Fruit fly (Drosophila melanogaster) whole organism, embryonic: Measurements from ENCODE around the gene Slu7.
A peak's percentile ranks its signal among the peaks of the same experiment; 100 is the strongest.

Experiments used
- Adf1 ChIP-seq: fragments of 200-800 bp; sonication (Bioruptor generic); IDR thresholded peaks from 2 replicates; pipeline ENCODE4 v1.3.6; 2022; ENCODE audit warnings: missing biosample characterization, missing genetic modification characterization
- Atf-2 ChIP-seq: fragments of 200-800 bp; sonication (Bioruptor generic); optimal IDR thresholded peaks from 2 replicates; lab custom pipeline; 2016; ENCODE audit warnings: missing biosample characterization, missing genetic modification characterization
- Bgb ChIP-seq: fragments of 200-800 bp; sonication (Bioruptor generic); IDR thresholded peaks from 2 replicates; pipeline ENCODE4 v1.3.6; 2022; ENCODE audit warnings: missing biosample characterization, missing genetic modification characterization; ENCODE audit not compliant: partially characterized antibody
- Blimp-1 ChIP-seq: fragments of 200-800 bp; sonication (Bioruptor generic); optimal IDR thresholded peaks from 3 replicates; lab custom pipeline; 2018; ENCODE audit warnings: missing biosample characterization, missing genetic modification characterization, mild to moderate bottlenecking, moderate library complexity, missing genetic modification reagents
- CG10366 ChIP-seq: fragments of 200-800 bp; sonication (Bioruptor generic); IDR thresholded peaks from 2 replicates; pipeline ENCODE4 v1.3.6; 2022; ENCODE audit warnings: missing biosample characterization, missing genetic modification characterization
- CG11695 ChIP-seq: fragments of 200-800 bp; sonication (Bioruptor generic); IDR thresholded peaks from 3 replicates; pipeline ENCODE4 v1.3.6; 2022; ENCODE audit warnings: missing biosample characterization, missing genetic modification characterization
- CG12071 ChIP-seq: fragments of 200-800 bp; sonication (Bioruptor generic); optimal IDR thresholded peaks from 3 replicates; lab custom pipeline; 2018; ENCODE audit warnings: missing biosample characterization, mild to moderate bottlenecking, missing genetic modification characterization
- CG12299 ChIP-seq: fragments of 200-800 bp; sonication (Bioruptor generic); optimal IDR thresholded peaks from 2 replicates; lab custom pipeline; 2018; ENCODE audit warnings: missing biosample characterization, mild to moderate bottlenecking, missing genetic modification characterization
- CG12769 ChIP-seq: fragments of 200-800 bp; sonication (Bioruptor generic); optimal IDR thresholded peaks from 2 replicates; lab custom pipeline; 2019; ENCODE audit warnings: missing biosample characterization, mild to moderate bottlenecking, missing genetic modification characterization, moderate library complexity
- CG1529 ChIP-seq: fragments of 200-800 bp; sonication (Bioruptor generic); optimal IDR thresholded peaks from 3 replicates; lab custom pipeline; 2018; ENCODE audit warnings: missing biosample characterization, missing genetic modification characterization
- CG1603 ChIP-seq: fragments of 200-800 bp; sonication (Bioruptor generic); optimal IDR thresholded peaks from 2 replicates; lab custom pipeline; 2019; ENCODE audit warnings: missing biosample characterization, mild to moderate bottlenecking, missing genetic modification characterization, moderate library complexity
- CG1647 ChIP-seq: fragments of 200-800 bp; sonication (Bioruptor generic); optimal IDR thresholded peaks from 3 replicates; lab custom pipeline; 2016; ENCODE audit warnings: missing biosample characterization, missing genetic modification characterization
- CG16863 ChIP-seq: fragments of 200-800 bp; sonication (Bioruptor generic); optimal IDR thresholded peaks from 3 replicates; lab custom pipeline; 2016; ENCODE audit warnings: missing biosample characterization, missing genetic modification characterization
- CG2116 ChIP-seq: fragments of 200-800 bp; sonication (Bioruptor generic); optimal IDR thresholded peaks from 3 replicates; lab custom pipeline; 2018; ENCODE audit warnings: missing biosample characterization, mild to moderate bottlenecking, missing genetic modification characterization
- CG2129 ChIP-seq: fragments of 200-800 bp; sonication (Bioruptor generic); IDR thresholded peaks from 2 replicates; pipeline ENCODE4 v1.3.6; 2022; ENCODE audit warnings: missing biosample characterization, missing genetic modification characterization; ENCODE audit not compliant: partially characterized antibody
- CG2875 ChIP-seq: fragments of 200-800 bp; sonication (Bioruptor generic); optimal IDR thresholded peaks from 2 replicates; lab custom pipeline; 2017; ENCODE audit warnings: missing biosample characterization, mild to moderate bottlenecking, missing genetic modification characterization, missing genetic modification reagents
- CG30020 ChIP-seq: fragments of 200-800 bp; optimal IDR thresholded peaks from 2 replicates; lab custom pipeline; 2019; ENCODE audit warnings: missing biosample characterization, mild to moderate bottlenecking, missing genetic modification characterization, moderate library complexity
- CG34422 ChIP-seq: fragments of 200-800 bp; sonication (Bioruptor generic); IDR thresholded peaks from 3 replicates; pipeline ENCODE4 v1.3.6; 2022; ENCODE audit warnings: missing biosample characterization, missing genetic modification characterization
- CG4730 ChIP-seq: fragments of 200-800 bp; sonication (Bioruptor generic); IDR thresholded peaks from 2 replicates; pipeline ENCODE4 v1.3.6; 2022; ENCODE audit warnings: missing biosample characterization, missing genetic modification characterization
- CG8359 ChIP-seq: fragments of 200-800 bp; sonication (Bioruptor generic); optimal IDR thresholded peaks from 2 replicates; lab custom pipeline; 2017; ENCODE audit warnings: missing biosample characterization, mild to moderate bottlenecking, missing genetic modification characterization, borderline replicate concordance
- E2f2 ChIP-seq: fragments of 200-800 bp; sonication (Bioruptor generic); IDR thresholded peaks from 2 replicates; pipeline ENCODE4 v1.3.6; 2022; ENCODE audit warnings: missing biosample characterization, missing genetic modification characterization
- Elba2 ChIP-seq: fragments of 200-800 bp; sonication (Bioruptor generic); optimal IDR thresholded peaks from 3 replicates; lab custom pipeline; 2016; ENCODE audit warnings: missing biosample characterization, missing genetic modification characterization
- Ets65A ChIP-seq: fragments of 200-800 bp; sonication (Bioruptor generic); peaks from one replicate; lab custom pipeline; 2016; ENCODE audit warnings: missing biosample characterization, missing genetic modification characterization
- HLHmδ ChIP-seq: fragments of 200-800 bp; sonication (Bioruptor generic); optimal IDR thresholded peaks from 2 replicates; lab custom pipeline; 2018; ENCODE audit warnings: missing biosample characterization, mild to moderate bottlenecking, missing genetic modification characterization, moderate library complexity
- Hr3 ChIP-seq: fragments of 200-800 bp; sonication (Bioruptor generic); optimal IDR thresholded peaks from 3 replicates; lab custom pipeline; 2016; ENCODE audit warnings: missing biosample characterization, missing genetic modification characterization
- Kr ChIP-seq: fragments of 200-800 bp; sonication (Bioruptor generic); optimal IDR thresholded peaks from 2 replicates; lab custom pipeline; 2017; ENCODE audit warnings: missing biosample characterization, mild to moderate bottlenecking, missing genetic modification characterization
- Mad ChIP-seq: fragments of 200-800 bp; sonication (Bioruptor generic); optimal IDR thresholded peaks from 2 replicates; lab custom pipeline; 2016; ENCODE audit warnings: missing biosample characterization, missing genetic modification characterization
- Side ChIP-seq: fragments of 200-800 bp; sonication (Bioruptor generic); optimal IDR thresholded peaks from 2 replicates; lab custom pipeline; 2016; ENCODE audit warnings: missing biosample characterization, missing genetic modification characterization
- Stat92E ChIP-seq, 3 experiments: fragments of >200 bp in 2 of 3; fragments of 200-800 bp in 1 of 3; sonication (Bioruptor generic) in 1 of 3; optimal IDR thresholded peaks; 2 replicates each; lab custom pipeline; 2017 to 2019; ENCODE audit warnings: missing biosample characterization in 3 of 3, missing genetic modification characterization in 3 of 3, mild to moderate bottlenecking in 1 of 3, moderate library complexity in 1 of 3
- aop ChIP-seq: fragments of 200-800 bp; sonication (Bioruptor generic); IDR thresholded peaks from 2 replicates; pipeline ENCODE4 v1.3.6; 2022; ENCODE audit warnings: missing biosample characterization, missing genetic modification characterization
- ash1 ChIP-seq: fragments of 200-800 bp; sonication (Bioruptor generic); optimal IDR thresholded peaks from 2 replicates; lab custom pipeline; 2018; ENCODE audit warnings: missing biosample characterization, mild to moderate bottlenecking, missing genetic modification characterization
- cg ChIP-seq: fragments of 200-800 bp; sonication (Bioruptor generic); optimal IDR thresholded peaks from 3 replicates; lab custom pipeline; 2019; ENCODE audit warnings: missing biosample characterization, mild to moderate bottlenecking, missing genetic modification characterization, moderate library complexity
- ci ChIP-seq: fragments of 200-800 bp; sonication (Bioruptor generic); IDR thresholded peaks from 3 replicates; pipeline ENCODE4 v1.3.6; 2022; ENCODE audit warnings: missing biosample characterization, missing genetic modification characterization
- exex ChIP-seq: fragments of 200-800 bp; sonication (Bioruptor generic); optimal IDR thresholded peaks from 4 replicates; lab custom pipeline; 2018; ENCODE audit warnings: missing biosample characterization, mild to moderate bottlenecking, missing genetic modification characterization, moderate library complexity
- fd96Cb ChIP-seq: fragments of 200-800 bp; sonication (Bioruptor generic); optimal IDR thresholded peaks from 2 replicates; lab custom pipeline; 2018; ENCODE audit warnings: missing biosample characterization, mild to moderate bottlenecking, missing genetic modification characterization, moderate library complexity
- grau ChIP-seq: fragments of 200-800 bp; optimal IDR thresholded peaks from 3 replicates; lab custom pipeline; 2019; ENCODE audit warnings: missing biosample characterization, mild to moderate bottlenecking, missing genetic modification characterization, moderate library complexity
- hth ChIP-seq: fragments of >200 bp; optimal IDR thresholded peaks from 2 replicates; lab custom pipeline; 2017; ENCODE audit warnings: inconsistent platforms
- lmd ChIP-seq: fragments of 200-800 bp; sonication (Bioruptor generic); IDR thresholded peaks from 2 replicates; pipeline ENCODE4 v1.3.6; 2022; ENCODE audit warnings: missing biosample characterization, missing genetic modification characterization
- maf-S ChIP-seq: fragments of 200-800 bp; sonication (Bioruptor generic); optimal IDR thresholded peaks from 2 replicates; lab custom pipeline; 2016; ENCODE audit warnings: missing biosample characterization, missing genetic modification characterization
- nom ChIP-seq: fragments of 200-800 bp; sonication (Bioruptor generic); optimal IDR thresholded peaks from 2 replicates; lab custom pipeline; 2017; ENCODE audit warnings: missing biosample characterization, missing genetic modification characterization, mild to moderate bottlenecking, moderate library complexity, missing genetic modification reagents
- pan ChIP-seq, 4 experiments: fragments of >200 bp in 3 of 4; fragments of 200-800 bp in 1 of 4; sonication (Bioruptor generic) in 1 of 4; optimal IDR thresholded peaks in 3 of 4; IDR thresholded peaks in 1 of 4; 2 replicates each; pipeline versions ENCODE4 v1.3.6 to Lab custom; 2017 to 2022; ENCODE audit warnings: missing biosample characterization in 2 of 4, missing genetic modification characterization in 2 of 4, mixed read lengths in 1 of 4
- pb ChIP-seq: fragments of 200-800 bp; sonication (Bioruptor generic); optimal IDR thresholded peaks from 3 replicates; lab custom pipeline; 2016; ENCODE audit warnings: missing biosample characterization, missing genetic modification characterization
- pita ChIP-seq: fragments of 200-800 bp; sonication (Bioruptor generic); optimal IDR thresholded peaks from 2 replicates; lab custom pipeline; 2017; ENCODE audit warnings: missing biosample characterization, mild to moderate bottlenecking, missing genetic modification characterization
- rib ChIP-seq: fragments of 200-800 bp; sonication (Bioruptor generic); IDR thresholded peaks from 2 replicates; pipeline ENCODE4 v1.3.6; 2022; ENCODE audit warnings: missing biosample characterization, missing genetic modification characterization
- sima ChIP-seq: fragments of 200-800 bp; sonication (Bioruptor generic); optimal IDR thresholded peaks from 2 replicates; lab custom pipeline; 2016; ENCODE audit warnings: missing biosample characterization, missing genetic modification characterization
- slou ChIP-seq: fragments of 200-800 bp; sonication (Bioruptor generic); optimal IDR thresholded peaks from 3 replicates; lab custom pipeline; 2016; ENCODE audit warnings: missing biosample characterization, missing genetic modification characterization
- sob ChIP-seq: fragments of 200-800 bp; sonication (Bioruptor generic); IDR thresholded peaks from 2 replicates; pipeline ENCODE4 v1.3.6; 2022; ENCODE audit warnings: missing biosample characterization, missing genetic modification characterization
- wdn ChIP-seq: fragments of 200-800 bp; sonication (Bioruptor generic); IDR thresholded peaks from 2 replicates; pipeline ENCODE4 v1.3.6; 2022; ENCODE audit warnings: missing biosample characterization, missing genetic modification characterization
- zen2 ChIP-seq: fragments of 200-800 bp; sonication (Bioruptor generic); IDR thresholded peaks from 3 replicates; pipeline ENCODE4 v1.3.6; 2022; ENCODE audit warnings: missing biosample characterization, missing genetic modification characterization; ENCODE audit not compliant: partially characterized antibody

Slu7 gene

DNA sequence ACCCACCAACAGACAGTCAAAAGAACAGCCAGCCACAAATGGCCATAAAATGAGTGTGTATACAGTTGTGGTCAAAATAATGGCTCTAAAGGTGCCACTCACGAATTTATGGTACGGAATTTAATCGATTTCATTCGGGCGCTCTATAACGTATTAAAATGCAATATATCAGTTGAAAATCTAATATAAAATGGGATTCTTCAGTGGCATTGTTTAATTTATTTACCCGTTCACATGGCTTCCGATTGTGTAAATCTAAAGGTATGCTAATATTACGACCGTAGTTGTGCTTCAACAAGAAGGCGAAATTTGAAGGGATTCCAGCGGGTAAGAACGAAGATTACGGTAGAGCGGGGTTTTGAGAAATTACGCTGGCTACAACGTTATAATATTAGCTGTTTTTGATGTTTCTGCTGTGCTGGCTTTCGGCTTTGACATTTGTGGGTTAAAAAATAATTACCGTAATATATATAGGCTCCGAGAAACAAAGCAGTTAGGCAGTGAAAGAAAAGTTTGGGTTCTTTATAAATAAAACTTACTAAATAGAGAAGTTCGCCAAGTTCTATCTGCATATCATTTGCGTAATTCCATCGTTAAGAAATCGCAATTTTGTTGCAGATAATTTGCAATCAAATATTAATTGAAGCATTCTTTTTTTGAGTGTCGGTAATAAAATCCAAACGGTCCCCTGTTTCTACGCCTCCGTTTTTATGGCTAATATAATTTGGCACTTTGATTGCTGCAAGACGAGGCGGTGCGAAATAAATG lies 36.9 kb upstream of the Slu7 start (continued):
- TF ChIP-seq CG1603 (tag; lab: Kevin White, UChicago) (peak; percentile 27), CG8359 (GFP tag; lab: Kevin White, UChicago) (no peak), CG10366 (GFP tag; lab: Robert Waterston, UW) (peak; percentile 40; the same call in 1 of the 2 replicates), maf-S (GFP tag; lab: Kevin White, UChicago) (no peak), CG4730 (no peak), pan (optimal IDR thresholded peaks at IDR 0.05; lab: Kevin White, UChicago) (no peak), pan (GFP tag; optimal IDR thresholded peaks at IDR 0.05 in 1 of 2, IDR thresholded peaks at IDR 0.05 in 1 of 2) (peak in 1 of 2 experiments; percentile 16), exex (tag; lab: Kevin White, UChicago) (no peak), CG12299 (tag; lab: Kevin White, UChicago) (no peak), slou (GFP tag; lab: Kevin White, UChicago) (no peak), HLHmδ (GFP tag; lab: Kevin White, UChicago) (no peak), CG12071 (GFP tag; lab: Kevin White, UChicago) (no peak), pb (GFP tag; lab: Kevin White, UChicago) (no peak), Ets65A (GFP tag; lab: Kevin White, UChicago) (peak; percentile 77), CG12769 (tag; lab: Kevin White, UChicago) (peak; percentile 56), Adf1 (no peak), lmd (GFP tag; lab: Robert Waterston, UW) (no peak), sob (0 out of 2 replicates have a peak, but pooled peaks have one; percentile 22), Mad (GFP tag; lab: Kevin White, UChicago) (peak; percentile 23), sima (GFP tag; lab: Kevin White, UChicago) (no peak), Hr3 (GFP tag; lab: Kevin White, UChicago) (no peak), Atf-2 (GFP tag; lab: Kevin White, UChicago) (no peak), CG2875 (GFP tag; lab: Kevin White, UChicago) (no peak), CG34422 (no peak), rib (GFP tag; lab: Robert Waterston, UW) (no peak), ci (GFP tag; lab: Robert Waterston, UW) (no peak), aop (no peak), CG2116 (no peak), CG16863 (GFP tag; lab: Kevin White, UChicago) (no peak), CG1529 (GFP tag; lab: Kevin White, UChicago) (no peak), hth (lab: Kevin White, UChicago) (no peak), grau (tag; lab: Kevin White, UChicago) (peak; percentile 12), wdn (0 out of 2 replicates have a peak, but pooled peaks have one; percentile 20), Elba2 (no peak), CG1647 (GFP tag; lab: Kevin White, UChicago) (no peak), E2f2 (no peak), Stat92E (GFP tag; optimal IDR thresholded peaks at IDR 0.05; lab: Kevin White, UChicago) (no peak), CG2129 (GFP tag; lab: Robert Waterston, UW) (no peak), Kr (GFP tag; lab: Kevin White, UChicago) (no peak), Bgb (GFP tag; lab: Robert Waterston, UW) (no peak), Side (no peak), nom (GFP tag; lab: Kevin White, UChicago) (no peak), CG11695 (peak; percentile 51; the same call in 1 of the 3 replicates), fd96Cb (tag; lab: Kevin White, UChicago) (no peak), pita (GFP tag; lab: Kevin White, UChicago) (no peak), Blimp-1 (GFP tag; lab: Kevin White, UChicago) (peak; percentile 13), CG30020 (tag; lab: Kevin White, UChicago) (no peak), zen2 (GFP tag; lab: Robert Waterston, UW) (no peak), ash1 (GFP tag; lab: Kevin White, UChicago) (no peak), cg (GFP tag; lab: Kevin White, UChicago) (no peak)
